Worm (Caenorhabditis elegans) whole organism, L4 larva: Measurements from ENCODE around the gene srh-10.

ENCODE experiments used
- nhr-25 ChIP-seq: sonication (generic microtip); optimal IDR thresholded peaks from 2 replicates; lab custom pipeline; 2017; ENCODE audit warnings: missing genetic modification characterization, mild to moderate bottlenecking, missing compliant biosample characterization, antibody characterized with exemption, moderate library complexity, borderline replicate concordance; ENCODE audit not compliant: insufficient read depth
- set-16 ChIP-seq: fragments of 200-800 bp; sonication (Bioruptor generic); IDR thresholded peaks from 2 replicates; pipeline ENCODE4 v1.3.6; 2022; ENCODE audit warnings: missing genetic modification reagents, missing genetic modification characterization, missing compliant biosample characterization
- tra-1 ChIP-seq: fragments of 200-800 bp; sonication (Bioruptor generic); IDR thresholded peaks from 2 replicates; pipeline ENCODE4 v1.3.6; 2022; ENCODE audit warnings: missing genetic modification reagents, missing genetic modification characterization, missing compliant biosample characterization

ce11 chrV:6099634-6100033 is 32.7 kb upstream of the srh-10 start:
- TF ChIP-seq tra-1 (GFP tag; lab: Robert Waterston, UW) (no peak), set-16 (GFP tag; lab: Robert Waterston, UW) (no peak), nhr-25 (no peak)
